Worm (Caenorhabditis elegans) whole organism, L3 larva: Measurements from ENCODE around the gene tcc-1.

Source experiments
- ZK546.5 ChIP-seq: sonication (generic microtip); optimal IDR thresholded peaks from 2 replicates; lab custom pipeline; 2017; ENCODE audit warnings: missing biosample characterization, missing genetic modification characterization
- egl-27 ChIP-seq: sonication (generic microtip); optimal IDR thresholded peaks from 4 replicates; lab custom pipeline; 2017; ENCODE audit warnings: missing biosample characterization, missing genetic modification reagents, missing genetic modification characterization
- elt-3 ChIP-seq, 3 experiments: fragments of 150-350 bp in 1 of 3; sonication (generic microtip) in 2 of 3; optimal IDR thresholded peaks; 2 replicates in 2 of 3; 4 replicates in 1 of 3; lab custom pipeline; 2014 to 2017; ENCODE audit warnings: missing biosample characterization in 3 of 3, missing genetic modification characterization in 3 of 3
- nfya-1 ChIP-seq: sonication (generic microtip); optimal IDR thresholded peaks from 2 replicates; lab custom pipeline; 2017; ENCODE audit warnings: missing genetic modification characterization, mild to moderate bottlenecking, missing compliant biosample characterization, antibody characterized with exemption, moderate library complexity; ENCODE audit not compliant: insufficient read depth
- nhr-11 ChIP-seq: fragments of 150-350 bp; optimal IDR thresholded peaks from 2 replicates; lab custom pipeline; 2014; ENCODE audit warnings: missing biosample characterization, missing genetic modification characterization
- nhr-77 ChIP-seq: fragments of 150-350 bp; optimal IDR thresholded peaks from 2 replicates; lab custom pipeline; 2014; ENCODE audit warnings: missing biosample characterization, missing genetic modification characterization
- tbx-2 ChIP-seq: sonication (generic microtip); optimal IDR thresholded peaks from 2 replicates; lab custom pipeline; 2016; ENCODE audit warnings: mild to moderate bottlenecking, missing genetic modification characterization, missing compliant biosample characterization
- unc-62 ChIP-seq: fragments of 150-350 bp; sonication (generic microtip); optimal IDR thresholded peaks from 4 replicates; lab custom pipeline; 2014; ENCODE audit warnings: missing biosample characterization, missing genetic modification reagents, missing genetic modification characterization
- ztf-11 ChIP-seq: fragments of 150-350 bp; optimal IDR thresholded peaks from 2 replicates; lab custom pipeline; 2014; ENCODE audit warnings: missing biosample characterization, missing genetic modification characterization

- TF ChIP-seq elt-3 (tag; optimal IDR thresholded peaks at IDR 0.05; lab: Kevin White, UChicago) (no peak), nhr-77 (no peak), ZK546.5 (tag; lab: Kevin White, UChicago) (no peak), nhr-11 (no peak), nfya-1 (no peak), tbx-2 (tag; lab: Kevin White, UChicago) (no peak), egl-27 (tag; lab: Kevin White, UChicago) (no peak), ztf-11 (tag; lab: Kevin White, UChicago) (no peak), unc-62 (no peak)
These were observed 41.1 kb upstream of the tcc-1 start, which contains the start of gene fbxa-156 for ce11 chrV:17896736-17897353.
